Worm (Caenorhabditis elegans): ENCODE results near the gene F14H12.8.

DNA sequence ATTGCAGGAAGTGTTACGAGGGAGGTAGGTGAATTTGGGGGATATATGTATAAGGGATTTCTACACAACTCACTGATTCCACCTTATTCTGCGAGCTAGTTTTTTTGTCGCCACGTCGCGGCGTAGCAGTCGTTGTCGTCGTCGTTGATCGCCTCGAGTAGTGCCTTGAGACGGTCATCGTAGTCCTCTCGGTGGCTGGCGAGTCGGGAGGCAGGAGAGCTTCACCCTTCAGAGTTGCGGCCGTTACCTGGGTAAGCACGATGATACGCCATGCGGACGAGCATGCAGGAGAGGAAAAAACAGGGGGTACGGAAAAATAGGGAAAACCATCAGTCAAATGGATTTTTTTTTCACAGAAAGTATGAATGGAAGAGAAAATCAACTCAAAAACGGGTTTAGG lies 48.4 kb upstream of the F14H12.8 start:
- TF ChIP-seq lin-13 (tag; optimal IDR thresholded peaks at IDR 0.05) = no peak
- no peak for TF ChIP-seq mep-1 (tag; optimal IDR thresholded peaks at IDR 0.05)
- no peak for TF ChIP-seq unc-62 (GFP tag; optimal IDR thresholded peaks at IDR 0.05)
- TF ChIP-seq ztf-11 (tag; optimal IDR thresholded peaks at IDR 0.05) = no peak
- no peak for TF ChIP-seq unc-39 (tag; optimal IDR thresholded peaks at IDR 0.05)
- TF ChIP-seq pha-4 (tag; optimal IDR thresholded peaks at IDR 0.05) = no peak
- no peak for TF ChIP-seq elt-3 (tag; optimal IDR thresholded peaks at IDR 0.05)
- TF ChIP-seq tbx-8 (GFP tag; optimal IDR thresholded peaks at IDR 0.05) = no peak
- no peak for TF ChIP-seq snpc-4 (tag; optimal IDR thresholded peaks at IDR 0.05)
